Fruit fly (Drosophila melanogaster): ENCODE measurements around the gene hh.

Gene hh

DNA sequence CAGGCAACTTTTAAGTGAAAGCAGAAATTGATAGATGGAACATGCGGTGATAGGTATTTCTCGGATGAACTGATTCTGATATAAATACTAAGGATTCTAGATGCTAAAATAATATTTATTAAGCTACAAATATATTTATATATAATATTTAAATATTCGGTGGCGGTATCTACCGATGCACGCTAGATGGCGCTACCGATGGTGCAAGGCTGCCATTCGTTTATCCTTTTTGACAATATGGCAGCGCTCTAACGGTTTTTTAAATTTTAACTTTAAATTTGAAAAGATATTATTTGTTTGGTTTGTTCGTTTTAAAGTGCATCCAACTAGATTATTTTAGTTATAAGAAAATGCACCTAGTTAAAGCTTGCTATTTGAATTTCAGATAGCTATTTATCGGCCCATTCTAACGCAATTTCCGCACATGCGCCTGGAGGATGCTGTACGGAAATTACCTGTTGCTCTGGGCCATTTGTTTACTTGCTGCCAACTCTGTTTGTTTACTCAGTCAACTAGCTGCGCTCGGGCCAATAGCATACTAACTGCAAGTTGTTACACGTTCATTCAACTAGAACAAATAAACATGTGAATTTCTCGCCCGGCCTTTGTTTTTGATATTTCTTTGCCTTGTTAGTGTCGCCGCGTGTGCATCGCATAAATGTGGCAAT, 17.7 kb upstream of the hh start, which contains the start of gene VhaAC39-2:
Gene VhaAC39-2, minus strand, starts transcription at position 28 of the 668 bp plus-strand sequence.
- no peak for TF ChIP-seq Jra (GFP tag; optimal IDR thresholded peaks at IDR 0.05)
- TF ChIP-seq foxo (GFP tag; optimal IDR thresholded peaks at IDR 0.05): peak in 1 of 2 experiments; percentile 10

DNA sequence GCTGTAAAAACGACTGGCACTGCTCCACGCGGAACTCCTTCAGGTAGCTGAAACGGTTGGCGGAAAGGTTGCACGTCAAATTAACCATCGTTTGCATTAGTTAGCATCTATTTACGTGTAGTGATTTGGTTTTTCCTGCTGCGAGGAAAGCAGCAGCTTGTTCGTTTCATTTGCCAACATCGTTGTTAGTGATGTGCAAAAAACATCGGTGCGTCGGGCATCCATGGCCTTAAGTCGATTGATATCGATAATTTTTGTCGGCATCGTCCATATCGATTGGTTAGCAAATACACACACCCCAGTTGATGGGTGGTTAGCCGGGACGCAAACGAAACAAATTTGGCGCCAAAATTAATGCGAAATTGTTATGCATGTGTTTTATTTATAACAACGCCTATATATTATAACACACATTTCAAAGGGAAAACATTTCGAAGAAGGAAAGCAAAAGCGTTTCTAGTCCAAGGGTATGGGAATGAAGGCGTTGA, 16.0 kb upstream of the hh start, which contains the start of gene unk:
Gene unk, minus strand, starts transcription at position 199 of the 488 bp plus-strand sequence.
- peak; percentile 9 for TF ChIP-seq Myc (optimal IDR thresholded peaks at IDR 0.05)
- no peak for TF ChIP-seq sage (GFP tag; optimal IDR thresholded peaks at IDR 0.05)
- TF ChIP-seq Hr83 (GFP tag; optimal IDR thresholded peaks at IDR 0.05; ENCODE audit: poor library complexity, severe bottlenecking): peak; percentile 37
- no peak for TF ChIP-seq Mio (GFP tag; optimal IDR thresholded peaks at IDR 0.05)
- peak; percentile 33 for TF ChIP-seq h (GFP tag; optimal IDR thresholded peaks at IDR 0.05)
- TF ChIP-seq HLH106 (tag; optimal IDR thresholded peaks at IDR 0.05): peak; percentile 6
- TF ChIP-seq dl (GFP tag; optimal IDR thresholded peaks at IDR 0.05; ENCODE audit: insufficient read depth in 1 of 2, partially characterized antibody in 2 of 2): no peak
- TF ChIP-seq dsf (GFP tag; optimal IDR thresholded peaks at IDR 0.05; ENCODE audit: borderline replicate concordance): no peak
- TF ChIP-seq Dfd (GFP tag; optimal IDR thresholded peaks at IDR 0.05): no peak
- TF ChIP-seq foxo (GFP tag; optimal IDR thresholded peaks at IDR 0.05): no peak
- TF ChIP-seq rgr (GFP tag; optimal IDR thresholded peaks at IDR 0.05): no peak
- no peak for TF ChIP-seq br (GFP tag; optimal IDR thresholded peaks at IDR 0.05)

DNA sequence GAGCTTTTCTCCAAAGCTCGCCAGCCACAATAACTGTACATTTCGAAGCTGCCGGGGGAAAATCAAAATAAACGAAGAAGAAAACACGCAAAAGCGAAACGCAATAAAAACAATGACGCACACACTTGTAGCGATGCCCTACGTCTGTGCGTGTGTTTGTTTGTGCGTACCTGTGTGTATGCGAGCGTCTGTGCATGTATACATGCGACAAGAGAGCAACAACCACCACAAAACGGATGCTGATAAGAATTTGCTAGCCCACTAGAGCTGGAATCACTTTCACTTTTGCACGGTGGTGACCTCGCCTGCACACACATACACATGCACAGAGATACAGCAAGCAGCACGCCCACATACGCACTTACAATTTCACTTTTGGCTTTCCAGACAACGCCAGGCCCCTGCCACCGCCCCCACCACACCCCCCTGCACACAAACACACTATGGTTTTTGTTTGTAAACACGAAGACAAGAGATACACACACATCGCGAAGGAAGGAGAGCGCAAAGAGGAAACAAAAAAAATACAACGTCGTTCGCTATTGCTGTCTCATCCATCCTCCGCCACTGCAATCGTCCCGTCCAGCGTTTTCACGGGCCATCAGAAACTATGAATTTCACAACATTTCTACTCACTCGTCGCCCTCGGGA, 15.3 kb upstream of the hh start:
- TF ChIP-seq dl (GFP tag; optimal IDR thresholded peaks at IDR 0.05; ENCODE audit: insufficient read depth in 1 of 2, partially characterized antibody in 2 of 2) (peak in 1 of 2 experiments; percentile 21), Rel (GFP tag; optimal IDR thresholded peaks at IDR 0.05) (peak; percentile 72), Rel (tag; optimal IDR thresholded peaks at IDR 0.05) (peak; percentile 69), woc (GFP tag; optimal IDR thresholded peaks at IDR 0.05) (no peak), OdsH (GFP tag; optimal IDR thresholded peaks at IDR 0.05) (peak; percentile 3), psq (GFP tag; optimal IDR thresholded peaks at IDR 0.05) (peak; percentile 99), Abd-B (GFP tag; optimal IDR thresholded peaks at IDR 0.05) (peak; percentile 35), h (GFP tag; optimal IDR thresholded peaks at IDR 0.05) (peak; percentile 22), Hnf4 (GFP tag; optimal IDR thresholded peaks at IDR 0.05) (no peak), N (GFP tag; optimal IDR thresholded peaks at IDR 0.05) (peak; percentile 72), ey (GFP tag; optimal IDR thresholded peaks at IDR 0.05) (no peak), Jra (GFP tag; optimal IDR thresholded peaks at IDR 0.05) (peak; percentile 8), Sp1 (GFP tag; optimal IDR thresholded peaks at IDR 0.05) (peak; percentile 31), HLH106 (tag; optimal IDR thresholded peaks at IDR 0.05) (peak; percentile 12), Dif (GFP tag; optimal IDR thresholded peaks at IDR 0.05; ENCODE audit: partially characterized antibody) (peak; percentile 8)

DNA sequence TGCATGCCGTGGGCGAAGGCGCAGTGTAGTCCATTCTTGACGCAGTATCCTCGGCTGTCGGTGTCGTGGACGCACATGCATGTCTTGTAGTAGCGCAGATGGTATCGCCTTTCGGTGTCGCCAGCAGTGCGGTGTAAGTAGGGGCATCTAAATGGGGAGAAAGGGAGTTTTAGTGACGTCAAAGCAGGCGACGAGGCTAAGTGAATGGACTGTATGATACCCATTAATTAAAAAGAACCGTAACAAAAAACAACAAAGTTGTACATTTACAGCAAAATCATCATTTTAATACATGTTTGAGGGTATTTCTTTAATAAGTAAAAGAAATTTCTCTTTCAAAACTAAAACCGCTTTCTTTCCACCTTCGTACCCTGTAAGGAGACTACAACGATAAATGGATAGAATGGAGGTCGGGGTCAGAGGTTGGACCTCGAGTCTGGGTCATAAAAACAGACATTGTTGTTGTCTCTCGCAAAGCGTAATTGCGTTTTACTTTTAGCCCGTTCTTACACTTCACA, 14.7 kb upstream of the hh start:
- no peak for TF ChIP-seq Abd-B (GFP tag; optimal IDR thresholded peaks at IDR 0.05)
- TF ChIP-seq foxo (GFP tag; optimal IDR thresholded peaks at IDR 0.05): no peak
- no peak for TF ChIP-seq psq (GFP tag; optimal IDR thresholded peaks at IDR 0.05)
- TF ChIP-seq HLH106 (tag; optimal IDR thresholded peaks at IDR 0.05): no peak
- no peak for TF ChIP-seq CrebA (GFP tag; optimal IDR thresholded peaks at IDR 0.05; ENCODE audit: borderline replicate concordance)
- no peak for TF ChIP-seq jim (GFP tag; optimal IDR thresholded peaks at IDR 0.05)
- no peak for TF ChIP-seq sv (GFP tag; optimal IDR thresholded peaks at IDR 0.05)
- no peak for TF ChIP-seq dsf (GFP tag; optimal IDR thresholded peaks at IDR 0.05; ENCODE audit: borderline replicate concordance)
- TF ChIP-seq pan (optimal IDR thresholded peaks at IDR 0.05): no peak
- TF ChIP-seq Hnf4 (GFP tag; optimal IDR thresholded peaks at IDR 0.05): no peak
- TF ChIP-seq fru (GFP tag; optimal IDR thresholded peaks at IDR 0.05): no peak
- no peak for TF ChIP-seq Hr83 (GFP tag; optimal IDR thresholded peaks at IDR 0.05; ENCODE audit: poor library complexity, severe bottlenecking)
- TF ChIP-seq Myc (optimal IDR thresholded peaks at IDR 0.05): no peak
- no peak for TF ChIP-seq Vsx2 (GFP tag; optimal IDR thresholded peaks at IDR 0.05; ENCODE audit: partially characterized antibody)
- no peak for TF ChIP-seq usp (GFP tag; optimal IDR thresholded peaks at IDR 0.05)
- no peak for TF ChIP-seq dl (GFP tag; optimal IDR thresholded peaks at IDR 0.05; ENCODE audit: insufficient read depth in 1 of 2, partially characterized antibody in 2 of 2)
- no peak for TF ChIP-seq Hr78 (GFP tag; optimal IDR thresholded peaks at IDR 0.05)
- TF ChIP-seq tai (GFP tag; optimal IDR thresholded peaks at IDR 0.05): no peak
- TF ChIP-seq CG32264 (GFP tag; optimal IDR thresholded peaks at IDR 0.05): no peak

Measured in whole organism, wandering third instar larva.